Fruit fly (Drosophila melanogaster): ENCODE measurements around the gene CG42780.

The CG42780 gene

DNA sequence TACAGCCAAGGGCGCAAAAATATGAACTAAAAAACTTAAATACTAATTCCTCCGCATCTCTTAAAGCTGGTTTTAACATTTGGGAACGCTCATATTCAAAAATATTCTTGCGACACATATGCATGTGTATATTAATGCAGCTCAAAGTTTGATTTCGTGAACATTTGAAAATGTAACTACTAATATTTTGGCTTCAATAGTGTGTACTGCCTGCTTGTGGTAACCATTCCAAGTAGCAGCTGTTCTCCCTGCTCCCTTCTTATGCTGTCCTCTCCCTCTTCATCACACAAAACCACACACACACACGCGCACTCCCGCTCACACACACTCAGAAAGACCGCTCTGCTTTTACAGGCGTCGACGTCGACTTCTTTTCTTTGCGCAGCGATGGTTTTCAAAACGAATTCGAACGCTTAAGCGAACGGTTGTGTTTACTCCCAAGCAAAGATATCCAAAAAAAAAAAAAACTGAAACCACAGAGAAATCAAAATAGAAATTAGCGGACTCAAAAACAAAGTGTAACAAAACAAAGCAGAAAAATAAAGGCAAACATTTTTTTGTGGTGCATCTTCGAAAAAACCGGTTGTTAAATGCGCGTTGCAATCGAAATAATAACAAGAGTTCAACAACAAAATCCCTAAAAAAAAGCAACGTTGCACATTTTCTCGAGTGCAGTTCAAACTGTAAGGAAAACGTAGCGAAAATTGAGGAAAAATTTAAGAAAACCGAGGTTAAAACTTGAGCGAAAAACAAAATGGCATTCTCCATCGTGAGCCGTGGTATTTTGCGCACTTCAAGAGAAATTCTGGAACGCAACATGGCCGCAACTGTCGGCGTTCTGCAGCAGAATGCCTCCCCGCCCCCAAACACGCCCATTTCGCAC, 5.2 kb upstream of the CG42780 start, which contains the start of gene CBP (continued):
- TF ChIP-seq CG10979 (tag; optimal IDR thresholded peaks at IDR 0.05) (peak; percentile 99), CG10543 (GFP tag; optimal IDR thresholded peaks at IDR 0.05) (peak; percentile 92), CG6689 (GFP tag; IDR thresholded peaks at IDR 0.05) (peak; percentile 96), Med (GFP tag) (peak; percentile 100), slp2 (GFP tag; optimal IDR thresholded peaks at IDR 0.05) (peak; percentile 97), tgo (GFP tag; IDR thresholded peaks at IDR 0.05) (peak; percentile 94), pum (GFP tag; optimal IDR thresholded peaks at IDR 0.05) (peak; percentile 98), CTCF (GFP tag; optimal IDR thresholded peaks at IDR 0.05) (peak; percentile 77), CG11093 (GFP tag; IDR thresholded peaks at IDR 0.05) (peak; percentile 89), Neu2 (GFP tag; optimal IDR thresholded peaks at IDR 0.05; ENCODE audit: borderline replicate concordance) (peak; percentile 92), tll (GFP tag; optimal IDR thresholded peaks at IDR 0.05) (peak in 1 of 2 experiments; percentile 73), Gsc (GFP tag; IDR thresholded peaks at IDR 0.05) (peak; percentile 93), CG10654 (GFP tag; optimal IDR thresholded peaks at IDR 0.05) (peak; percentile 97), unpg (GFP tag; optimal IDR thresholded peaks at IDR 0.05) (peak; percentile 99), ara (GFP tag; IDR thresholded peaks at IDR 0.05) (peak; percentile 98), CG9932 (GFP tag; IDR thresholded peaks at IDR 0.05) (peak; percentile 88), dimm (GFP tag; IDR thresholded peaks at IDR 0.05) (peak; percentile 82), Sin3A (optimal IDR thresholded peaks at IDR 0.05) (no peak), az2 (GFP tag; optimal IDR thresholded peaks at IDR 0.05) (peak; percentile 98), sr (GFP tag; IDR thresholded peaks at IDR 0.05) (peak; percentile 91; the same call in 2 of the 3 replicates), toy (GFP tag; IDR thresholded peaks at IDR 0.05) (peak; percentile 80), Blimp-1 (GFP tag; optimal IDR thresholded peaks at IDR 0.05) (peak; percentile 97), Usf (GFP tag; optimal IDR thresholded peaks at IDR 0.05) (peak; percentile 95), CG3995 (GFP tag; optimal IDR thresholded peaks at IDR 0.05) (peak; percentile 62), Drgx (GFP tag; IDR thresholded peaks at IDR 0.05) (peak; percentile 90), CG11085 (GFP tag; IDR thresholded peaks at IDR 0.05) (peak; percentile 83), nau (GFP tag; optimal IDR thresholded peaks at IDR 0.05) (peak; percentile 98), unc-4 (GFP tag; IDR thresholded peaks at IDR 0.05; ENCODE audit: partially characterized antibody) (0 out of 2 replicates have a peak, but pooled peaks have one; percentile 16), ems (GFP tag; optimal IDR thresholded peaks at IDR 0.05) (peak; percentile 97), pb (GFP tag; optimal IDR thresholded peaks at IDR 0.05) (peak; percentile 91), CG32772 (GFP tag; IDR thresholded peaks at IDR 0.05) (peak; percentile 95), Doc2 (GFP tag; IDR thresholded peaks at IDR 0.05) (peak; percentile 29; the same call in 1 of the 2 replicates), Scr (GFP tag; IDR thresholded peaks at IDR 0.05; ENCODE audit: partially characterized antibody) (no peak), CG15011 (GFP tag; optimal IDR thresholded peaks at IDR 0.05) (peak; percentile 96), H15 (GFP tag; IDR thresholded peaks at IDR 0.05) (peak; percentile 94), NC2α (GFP tag; optimal IDR thresholded peaks at IDR 0.05) (peak; percentile 96), sob (GFP tag; IDR thresholded peaks at IDR 0.05) (peak; percentile 93), Lpt (GFP tag; optimal IDR thresholded peaks at IDR 0.05) (no peak), tx (GFP tag; optimal IDR thresholded peaks at IDR 0.05) (peak; percentile 96), CG7271 (tag; optimal IDR thresholded peaks at IDR 0.05) (peak; percentile 92), bigmax (GFP tag; optimal IDR thresholded peaks at IDR 0.05) (peak; percentile 79), CG17568 (GFP tag; optimal IDR thresholded peaks at IDR 0.05) (peak; percentile 97), CG12942 (GFP tag; optimal IDR thresholded peaks at IDR 0.05) (peak; percentile 96), pfk (GFP tag; optimal IDR thresholded peaks at IDR 0.05) (peak; percentile 60), CG10209 (GFP tag; optimal IDR thresholded peaks at IDR 0.05) (peak; percentile 98), insv (GFP tag; optimal IDR thresholded peaks at IDR 0.05) (peak; percentile 62 to 73), cas (GFP tag; IDR thresholded peaks at IDR 0.05) (peak; percentile 85), CG15073 (GFP tag; optimal IDR thresholded peaks at IDR 0.05) (peak; percentile 84), CG13123 (GFP tag; optimal IDR thresholded peaks at IDR 0.05) (peak; percentile 94), BEAF-32 (GFP tag; optimal IDR thresholded peaks at IDR 0.05) (peak; percentile 12)
